Worm (Caenorhabditis elegans): ENCODE data around the gene T24E12.2.

Gene T24E12.2

ce11 chrII:3810550-3810949 lies 27.8 kb downstream of the T24E12.2 start (continued):
- TF ChIP-seq nhr-77 (tag; optimal IDR thresholded peaks at IDR 0.05), result no peak
- TF ChIP-seq nhr-84 (tag; optimal IDR thresholded peaks at IDR 0.05), result no peak
- TF ChIP-seq dpl-1 (GFP tag; optimal IDR thresholded peaks at IDR 0.05), result peak in 2 of 3 experiments; percentile 17 to 42
- no peak for TF ChIP-seq C04F5.9 (tag; optimal IDR thresholded peaks at IDR 0.05)
- peak; percentile 40 to 46 for TF ChIP-seq efl-1 (optimal IDR thresholded peaks at IDR 0.05)
- peak; percentile 28 to 95 for TF ChIP-seq efl-1 (GFP tag; optimal IDR thresholded peaks at IDR 0.05 in 1 of 2)
- TF ChIP-seq unc-62 (GFP tag; optimal IDR thresholded peaks at IDR 0.05), result no peak
- TF ChIP-seq lin-35 (GFP tag; optimal IDR thresholded peaks at IDR 0.05), result peak; percentile 44 to 46
- peak; percentile 25 for TF ChIP-seq nhr-90 (tag; optimal IDR thresholded peaks at IDR 0.05; ENCODE audit: poor library complexity)
- no peak for TF ChIP-seq sup-37 (GFP tag; optimal IDR thresholded peaks at IDR 0.05)
- no peak for TF ChIP-seq tlp-1 (tag; optimal IDR thresholded peaks at IDR 0.05)
- no peak for TF ChIP-seq zip-4 (GFP tag; optimal IDR thresholded peaks at IDR 0.05)
- peak; percentile 20 for TF ChIP-seq blmp-1 (tag; optimal IDR thresholded peaks at IDR 0.05)
- TF ChIP-seq unc-86 (tag; optimal IDR thresholded peaks at IDR 0.05), result no peak
- no peak for TF ChIP-seq lin-13 (GFP tag; optimal IDR thresholded peaks at IDR 0.05)
- TF ChIP-seq nhr-11 (tag; optimal IDR thresholded peaks at IDR 0.05), result peak; percentile 19
- TF ChIP-seq dsc-1 (tag; optimal IDR thresholded peaks at IDR 0.05), result peak; percentile 24
- peak; percentile 30 for TF ChIP-seq rnt-1 (tag; optimal IDR thresholded peaks at IDR 0.05)
- peak; percentile 59 for TF ChIP-seq mep-1 (tag; optimal IDR thresholded peaks at IDR 0.05)
- no peak for TF ChIP-seq pax-3 (tag; optimal IDR thresholded peaks at IDR 0.05)
- TF ChIP-seq nhr-237 (tag; optimal IDR thresholded peaks at IDR 0.05), result no peak
- TF ChIP-seq unc-30 (tag; optimal IDR thresholded peaks at IDR 0.05), result no peak
- no peak for TF ChIP-seq alr-1 (tag; optimal IDR thresholded peaks at IDR 0.05; ENCODE audit: borderline replicate concordance)
- no peak for TF ChIP-seq lin-39 (tag; optimal IDR thresholded peaks at IDR 0.05)
- TF ChIP-seq nhr-12 (tag; optimal IDR thresholded peaks at IDR 0.05), result no peak
- no peak for TF ChIP-seq unc-130 (tag; optimal IDR thresholded peaks at IDR 0.05)
- no peak for TF ChIP-seq ceh-90 (tag; optimal IDR thresholded peaks at IDR 0.05)
- TF ChIP-seq C16A3.4 (tag; optimal IDR thresholded peaks at IDR 0.05), result no peak
- TF ChIP-seq lsy-2 (tag; optimal IDR thresholded peaks at IDR 0.05), result peak; percentile 37 to 60
- TF ChIP-seq ces-1 (GFP tag; optimal IDR thresholded peaks at IDR 0.05), result no peak
- no peak for TF ChIP-seq ztf-4 (tag; optimal IDR thresholded peaks at IDR 0.05)
- no peak for TF ChIP-seq C34B4.2 (tag; optimal IDR thresholded peaks at IDR 0.05)
- TF ChIP-seq ceh-88 (GFP tag; IDR thresholded peaks at IDR 0.05), result no peak
- no peak for TF ChIP-seq ceh-82 (tag; optimal IDR thresholded peaks at IDR 0.05)
- TF ChIP-seq aha-1 (tag; optimal IDR thresholded peaks at IDR 0.05), result no peak
- no peak for TF ChIP-seq elt-3 (tag; optimal IDR thresholded peaks at IDR 0.05)
- TF ChIP-seq zag-1 (tag; optimal IDR thresholded peaks at IDR 0.05), result no peak
- TF ChIP-seq unc-98 (GFP tag; IDR thresholded peaks at IDR 0.05), result no peak
- peak; percentile 53 for TF ChIP-seq nhr-20 (tag; optimal IDR thresholded peaks at IDR 0.05)
- no peak for TF ChIP-seq isw-1 (GFP tag; IDR thresholded peaks at IDR 0.05)
- TF ChIP-seq nhr-19 (GFP tag; conservative IDR thresholded peaks at IDR 0.05), result peak; percentile 32; the same call in 1 of the 2 replicates
- peak; percentile 62 for TF ChIP-seq nhr-71 (tag; optimal IDR thresholded peaks at IDR 0.05)
- peak; percentile 27 for TF ChIP-seq swsn-7 (tag; optimal IDR thresholded peaks at IDR 0.05)
- no peak for TF ChIP-seq vab-15 (tag; optimal IDR thresholded peaks at IDR 0.05)
- no peak for TF ChIP-seq mab-9 (GFP tag; IDR thresholded peaks at IDR 0.05)
- TF ChIP-seq lir-3 (tag; optimal IDR thresholded peaks at IDR 0.05; ENCODE audit: poor library complexity), result no peak
- no peak for TF ChIP-seq pag-3 (tag; optimal IDR thresholded peaks at IDR 0.05; ENCODE audit: borderline replicate concordance, insufficient read depth)
- TF ChIP-seq snu-23 (GFP tag; optimal IDR thresholded peaks at IDR 0.05), result peak; percentile 51
- TF ChIP-seq mdl-1 (tag; optimal IDR thresholded peaks at IDR 0.05), result peak in 1 of 2 experiments; percentile 30
- TF ChIP-seq Y116A8C.19 (tag; optimal IDR thresholded peaks at IDR 0.05; ENCODE audit: borderline replicate concordance), result no peak
- no peak for TF ChIP-seq mef-2 (tag; optimal IDR thresholded peaks at IDR 0.05)
- TF ChIP-seq grh-1 (GFP tag; IDR thresholded peaks at IDR 0.05), result no peak
- TF ChIP-seq tbx-2 (tag; optimal IDR thresholded peaks at IDR 0.05), result peak; percentile 32
- no peak for TF ChIP-seq nhr-76 (tag; optimal IDR thresholded peaks at IDR 0.05)
